Worm (Caenorhabditis elegans) whole organism, early embryonic: ENCODE results near the gene oac-59.
"Not testable (repeated sequence)": the region's sequence is repeated elsewhere in the genome, so short reads cannot be mapped to it uniquely, and the experiment has no call there.

Source experiments
- B0310.2 ChIP-seq: sonication (generic microtip); optimal IDR thresholded peaks from 2 replicates; lab custom pipeline; 2016; ENCODE audit warnings: mild to moderate bottlenecking, missing genetic modification characterization, missing compliant biosample characterization
- F13C5.2 ChIP-seq: sonication (generic microtip); optimal IDR thresholded peaks from 2 replicates; lab custom pipeline; 2017; ENCODE audit warnings: mild to moderate bottlenecking, missing genetic modification characterization, inconsistent platforms, missing compliant biosample characterization
- aly-1 ChIP-seq: sonication (generic microtip); optimal IDR thresholded peaks from 2 replicates; lab custom pipeline; 2016; ENCODE audit warnings: missing genetic modification characterization, missing compliant biosample characterization
- ama-1 ChIP-seq: fragments of 150-350 bp; optimal IDR thresholded peaks from 2 replicates; lab custom pipeline; 2014
- ceh-36 ChIP-seq: sonication (generic microtip); optimal IDR thresholded peaks from 2 replicates; lab custom pipeline; 2016; ENCODE audit warnings: missing genetic modification characterization, inconsistent platforms, missing compliant biosample characterization
- ets-7 ChIP-seq: sonication (generic microtip); optimal IDR thresholded peaks from 2 replicates; lab custom pipeline; 2016; ENCODE audit warnings: missing genotype, missing genetic modification characterization, missing compliant biosample characterization
- flt-1 ChIP-seq: fragments of 200-800 bp; sonication (Bioruptor generic); IDR thresholded peaks from 2 replicates; pipeline ENCODE4 v1.3.6; 2022; ENCODE audit warnings: missing genetic modification characterization, missing compliant biosample characterization
- hmbx-1 ChIP-seq: sonication (generic microtip); optimal IDR thresholded peaks from 2 replicates; lab custom pipeline; 2016; ENCODE audit warnings: mild to moderate bottlenecking, missing genetic modification characterization, missing compliant biosample characterization
- hmg-4 ChIP-seq: fragments of 200-800 bp; sonication (Bioruptor generic); optimal IDR thresholded peaks from 2 replicates; lab custom pipeline; 2018; ENCODE audit warnings: mild to moderate bottlenecking, missing genetic modification characterization, missing compliant biosample characterization
- hnd-1 ChIP-seq: sonication (generic microtip); optimal IDR thresholded peaks from 2 replicates; lab custom pipeline; 2016; ENCODE audit warnings: missing genetic modification characterization, missing compliant biosample characterization
- sea-1 ChIP-seq: fragments of 200-800 bp; sonication (Bioruptor generic); conservative IDR thresholded peaks from 2 replicates; pipeline ENCODE4 v1.3.6; 2022; ENCODE audit warnings: missing genetic modification characterization, missing compliant biosample characterization
- tbx-37 ChIP-seq: fragments of 200-800 bp; sonication (Bioruptor generic); conservative IDR thresholded peaks from 2 replicates; pipeline ENCODE4 v1.3.6; 2022; ENCODE audit warnings: missing genetic modification reagents, missing genetic modification characterization, missing compliant biosample characterization

DNA sequence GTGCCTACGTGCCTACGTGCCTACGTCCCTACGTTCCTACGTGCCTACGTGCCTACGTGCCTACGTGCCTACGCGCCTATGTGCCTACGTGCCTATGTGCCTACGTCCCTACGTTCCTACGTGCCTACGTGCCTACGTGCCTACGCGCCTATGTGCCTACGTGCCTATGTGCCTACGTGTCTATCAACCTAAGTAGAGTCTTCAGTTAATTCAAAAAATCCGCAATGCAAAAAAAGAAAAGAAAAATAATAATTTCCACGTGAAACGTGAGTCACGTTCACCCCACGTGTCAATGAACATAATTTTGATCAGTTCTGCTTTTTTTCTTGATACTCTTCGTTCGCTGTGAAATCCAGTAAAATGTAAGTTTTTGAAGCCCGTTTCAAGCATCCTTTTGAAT lies 25.9 kb upstream of the oac-59 start, which contains the start of gene F19B6.3:
- not testable (repeated sequence) for TF ChIP-seq hmbx-1 (tag; lab: Kevin White, UChicago); flt-1 (GFP tag; lab: Robert Waterston, UW); aly-1; F13C5.2 (tag; lab: Kevin White, UChicago); sea-1 (GFP tag; lab: Robert Waterston, UW); hmg-4 (GFP tag; lab: Kevin White, UChicago); hnd-1 (tag; lab: Kevin White, UChicago); ama-1 (lab: Kevin White, UChicago); ceh-36 (tag; lab: Kevin White, UChicago); B0310.2 (tag; lab: Kevin White, UChicago); ets-7 (tag; lab: Kevin White, UChicago); tbx-37 (GFP tag; lab: Robert Waterston, UW)
